Fruit fly (Drosophila melanogaster) Kc167 (cell line): ENCODE data around the gene T48.

Source experiments
- Myc ChIP-seq: fragments of >200 bp; optimal IDR thresholded peaks from 2 replicates; lab custom pipeline; 2017; ENCODE audit warnings: missing external identifiers
- Sin3A ChIP-seq: fragments of >200 bp; optimal IDR thresholded peaks from 2 replicates; lab custom pipeline; 2018; ENCODE audit warnings: missing external identifiers
- h ChIP-seq: fragments of >200 bp; optimal IDR thresholded peaks from 3 replicates; lab custom pipeline; 2018; ENCODE audit warnings: missing external identifiers
- psq ChIP-seq: fragments of >200 bp; optimal IDR thresholded peaks from 2 replicates; lab custom pipeline; 2017; ENCODE audit warnings: missing external identifiers
- ttk ChIP-seq: sonication (Bioruptor generic); optimal IDR thresholded peaks from 2 replicates; lab custom pipeline; 2017; ENCODE audit warnings: missing external identifiers

DNA sequence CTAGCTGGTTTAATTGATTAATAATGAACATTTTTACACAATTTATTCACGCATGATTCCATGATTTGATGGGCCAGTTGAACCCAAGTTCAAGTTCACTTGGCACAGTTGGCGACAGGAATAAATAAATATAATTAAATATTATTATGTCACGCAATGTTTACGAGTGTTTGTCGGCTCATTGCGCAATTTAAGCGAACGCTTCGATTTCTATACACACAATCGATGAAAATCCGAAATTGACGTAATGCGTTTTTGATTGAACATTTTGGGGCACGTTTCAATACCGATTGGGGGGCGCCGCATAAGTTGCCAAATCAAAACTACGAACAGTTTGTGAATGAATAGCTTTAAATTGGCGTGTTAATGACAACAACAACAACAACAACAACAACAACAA lies 15.8 kb downstream of the T48 start:
- TF ChIP-seq h (lab: Kevin White, UChicago), result no peak
- TF ChIP-seq Sin3A (lab: Kevin White, UChicago), result no peak
- no peak for TF ChIP-seq Myc (lab: Kevin White, UChicago)
- no peak for TF ChIP-seq ttk (lab: Kevin White, UChicago)
- TF ChIP-seq psq, result no peak
